Fruit fly (Drosophila melanogaster): ENCODE results near the gene chinmo.

Gene chinmo

dm6 chr2L:1723135-1723936, 72.3 kb downstream of the chinmo start (continued):
- no peak for TF ChIP-seq Gsc (GFP tag; IDR thresholded peaks at IDR 0.05)
- no peak for TF ChIP-seq CG8290 (GFP tag; optimal IDR thresholded peaks at IDR 0.05)
- peak in 1 of 2 experiments; percentile 34 for TF ChIP-seq CG8290 (tag; optimal IDR thresholded peaks at IDR 0.05)
- TF ChIP-seq fd3F (GFP tag; optimal IDR thresholded peaks at IDR 0.05) = no peak
- TF ChIP-seq NK7.1 (GFP tag; optimal IDR thresholded peaks at IDR 0.05) = no peak
- no peak for TF ChIP-seq CG13287 (GFP tag; IDR thresholded peaks at IDR 0.05; ENCODE audit: partially characterized antibody)
- TF ChIP-seq toy (GFP tag; IDR thresholded peaks at IDR 0.05) = no peak
- TF ChIP-seq CG9727 (GFP tag; optimal IDR thresholded peaks at IDR 0.05) = no peak
- no peak for TF ChIP-seq Sin3A (optimal IDR thresholded peaks at IDR 0.05)
- TF ChIP-seq CG9876 (GFP tag; optimal IDR thresholded peaks at IDR 0.05) = no peak
- no peak for TF ChIP-seq insv (GFP tag; optimal IDR thresholded peaks at IDR 0.05)
- TF ChIP-seq nom (GFP tag; optimal IDR thresholded peaks at IDR 0.05) = peak; percentile 36
- no peak for TF ChIP-seq CTCF (GFP tag; optimal IDR thresholded peaks at IDR 0.05)
- TF ChIP-seq salm (tag; optimal IDR thresholded peaks at IDR 0.05) = no peak
- no peak for TF ChIP-seq CG5245 (GFP tag; optimal IDR thresholded peaks at IDR 0.05)
- no peak for TF ChIP-seq CG12219 (GFP tag; optimal IDR thresholded peaks at IDR 0.05)
- no peak for TF ChIP-seq ATbp (GFP tag; optimal IDR thresholded peaks at IDR 0.05)
- TF ChIP-seq tll (GFP tag; optimal IDR thresholded peaks at IDR 0.05) = no peak
- TF ChIP-seq CG1024 (GFP tag; IDR thresholded peaks at IDR 0.05) = no peak
- no peak for TF ChIP-seq CG9609 (GFP tag; optimal IDR thresholded peaks at IDR 0.05)
- no peak for TF ChIP-seq HHEX (GFP tag; optimal IDR thresholded peaks at IDR 0.05)
- peak; percentile 14 for TF ChIP-seq CG1233 (GFP tag; optimal IDR thresholded peaks at IDR 0.05)
- TF ChIP-seq prd (optimal IDR thresholded peaks at IDR 0.05) = no peak
- TF ChIP-seq prd (GFP tag; IDR thresholded peaks at IDR 0.05) = no peak
- no peak for TF ChIP-seq Aef1 (GFP tag; IDR thresholded peaks at IDR 0.05)
- no peak for TF ChIP-seq CG4617 (GFP tag; optimal IDR thresholded peaks at IDR 0.05; ENCODE audit: borderline replicate concordance)
- TF ChIP-seq CG13894 (tag; optimal IDR thresholded peaks at IDR 0.05) = peak; percentile 49
- TF ChIP-seq CG6683 (GFP tag; optimal IDR thresholded peaks at IDR 0.05) = no peak
- peak; percentile 70 for TF ChIP-seq abd-A (tag; optimal IDR thresholded peaks at IDR 0.05)
- TF ChIP-seq Drgx (GFP tag; IDR thresholded peaks at IDR 0.05) = no peak
- TF ChIP-seq amos (GFP tag; IDR thresholded peaks at IDR 0.05; ENCODE audit: partially characterized antibody) = no peak
- no peak for TF ChIP-seq MTF-1 (GFP tag; optimal IDR thresholded peaks at IDR 0.05; ENCODE audit: borderline replicate concordance)
- TF ChIP-seq CG10654 (GFP tag; optimal IDR thresholded peaks at IDR 0.05) = no peak
- TF ChIP-seq dysf (GFP tag; IDR thresholded peaks at IDR 0.05) = no peak; the same call in 2 of the 3 replicates
- TF ChIP-seq dpn (GFP tag; optimal IDR thresholded peaks at IDR 0.05) = peak; percentile 5 to 17
- TF ChIP-seq gcm2 (GFP tag; optimal IDR thresholded peaks at IDR 0.05) = no peak
- TF ChIP-seq Lpt (GFP tag; optimal IDR thresholded peaks at IDR 0.05) = no peak
- TF ChIP-seq grn (GFP tag; optimal IDR thresholded peaks at IDR 0.05) = peak; percentile 43
- TF ChIP-seq E2f2 (GFP tag; IDR thresholded peaks at IDR 0.05) = no peak
- TF ChIP-seq CG30431 (GFP tag; optimal IDR thresholded peaks at IDR 0.05) = no peak
- TF ChIP-seq CG3163 (GFP tag; optimal IDR thresholded peaks at IDR 0.05) = no peak
- no peak; the same call in 2 of the 3 replicates for TF ChIP-seq CG17361 (GFP tag; IDR thresholded peaks at IDR 0.05)
- TF ChIP-seq sd (tag; optimal IDR thresholded peaks at IDR 0.05) = peak; percentile 50
- no peak for TF ChIP-seq rib (GFP tag; IDR thresholded peaks at IDR 0.05)
- TF ChIP-seq Dfd (GFP tag; optimal IDR thresholded peaks at IDR 0.05) = no peak
- TF ChIP-seq tx (GFP tag; optimal IDR thresholded peaks at IDR 0.05) = no peak
- no peak for TF ChIP-seq phol (tag; optimal IDR thresholded peaks at IDR 0.05)
- no peak for TF ChIP-seq nau (GFP tag; optimal IDR thresholded peaks at IDR 0.05)
- no peak for TF ChIP-seq YL-1 (GFP tag; optimal IDR thresholded peaks at IDR 0.05)
- TF ChIP-seq Xbp1 (GFP tag; optimal IDR thresholded peaks at IDR 0.05) = peak; percentile 13
- TF ChIP-seq CkIIα-i1 (GFP tag; IDR thresholded peaks at IDR 0.05) = no peak
